Worm (Caenorhabditis elegans): Measurements from ENCODE around the gene K05F1.14.

The K05F1.14 gene

DNA sequence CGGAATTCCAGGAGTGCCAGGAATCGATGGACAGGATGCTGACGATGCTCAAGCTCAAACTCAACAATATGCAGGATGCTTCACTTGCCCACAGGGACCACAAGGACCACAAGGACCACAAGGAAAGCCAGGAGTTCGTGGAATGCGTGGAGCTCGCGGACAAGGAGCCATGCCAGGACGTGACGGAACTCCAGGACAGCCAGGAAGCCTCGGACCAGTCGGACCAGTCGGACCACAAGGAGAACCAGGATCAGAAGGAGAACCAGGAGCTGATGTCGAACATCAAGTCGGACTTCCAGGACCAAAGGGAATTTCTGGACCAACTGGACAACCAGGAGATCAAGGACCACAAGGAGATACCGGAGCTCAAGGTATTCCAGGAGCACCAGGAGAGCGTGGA lies 39.0 kb upstream of the K05F1.14 start:
- TF ChIP-seq gmeb-1 (tag; optimal IDR thresholded peaks at IDR 0.05) (no peak), nhr-12 (tag; optimal IDR thresholded peaks at IDR 0.05) (no peak), unc-62 (GFP tag; optimal IDR thresholded peaks at IDR 0.05) (no peak), unc-39 (tag; optimal IDR thresholded peaks at IDR 0.05) (no peak), lin-39 (tag; optimal IDR thresholded peaks at IDR 0.05) (no peak), zag-1 (tag; optimal IDR thresholded peaks at IDR 0.05) (no peak), ZK546.5 (tag; optimal IDR thresholded peaks at IDR 0.05) (no peak), nhr-23 (tag; optimal IDR thresholded peaks at IDR 0.05) (no peak), nhr-11 (tag; optimal IDR thresholded peaks at IDR 0.05) (no peak), mab-5 (tag; optimal IDR thresholded peaks at IDR 0.05) (no peak)

DNA sequence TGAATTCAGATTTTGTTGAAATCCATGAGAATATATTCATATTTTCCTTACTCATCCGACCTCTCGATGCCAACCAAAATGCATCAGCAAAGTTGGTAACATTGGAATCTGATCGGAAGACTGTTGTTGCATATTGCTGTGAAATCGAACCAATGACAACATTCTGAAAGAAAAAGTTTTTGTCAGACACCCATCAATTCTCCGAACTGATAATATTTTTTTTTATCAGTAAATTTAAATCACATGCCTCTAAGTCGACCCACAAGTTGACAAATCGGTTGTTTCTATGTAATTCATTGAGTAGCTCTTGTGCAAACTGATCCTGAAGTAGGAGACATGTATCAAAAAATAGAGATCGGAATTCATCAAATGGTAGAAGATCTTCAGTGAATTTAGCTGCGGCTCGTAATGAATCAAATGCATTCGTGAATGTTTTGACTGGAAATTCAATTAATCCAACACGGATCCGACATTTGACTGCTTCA lies 37.6 kb upstream of the K05F1.14 start, which contains the start of gene col-74:
Gene col-74 (plus strand): TSS at position 435 of the 485 bp plus-strand sequence.
- peak; percentile 47 for TF ChIP-seq fos-1 (tag; optimal IDR thresholded peaks at IDR 0.05)
- no peak for TF ChIP-seq gmeb-1 (tag; optimal IDR thresholded peaks at IDR 0.05)
- no peak for TF ChIP-seq ztf-1 (GFP tag; conservative IDR thresholded peaks at IDR 0.05)

DNA sequence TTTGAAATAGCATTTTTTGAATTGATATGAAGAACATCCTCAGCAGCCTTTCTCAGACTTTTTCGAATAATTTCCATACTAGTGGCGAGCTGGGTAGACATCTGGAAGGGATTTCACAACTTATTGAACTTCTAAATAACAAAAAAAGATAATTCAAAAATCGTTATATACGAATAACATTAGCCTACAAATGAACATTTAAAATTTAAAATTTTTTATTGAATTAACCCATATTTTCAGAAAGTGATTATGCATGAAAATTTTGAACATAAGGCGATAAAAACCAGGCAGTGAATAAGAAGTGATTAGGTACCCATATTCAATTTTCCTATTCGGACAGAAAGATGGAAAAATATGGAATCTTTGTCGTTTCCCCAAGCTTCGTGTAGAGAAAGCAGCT lies 36.1 kb upstream of the K05F1.14 start, which contains the start of gene ZK1248.11:
Gene ZK1248.11 (minus strand): TSS at position 101 of the 400 bp plus-strand sequence.
- TF ChIP-seq blmp-1 (tag; optimal IDR thresholded peaks at IDR 0.05; ENCODE audit: insufficient read depth), result no peak
- no peak for TF ChIP-seq unc-55 (GFP tag; optimal IDR thresholded peaks at IDR 0.05)

DNA sequence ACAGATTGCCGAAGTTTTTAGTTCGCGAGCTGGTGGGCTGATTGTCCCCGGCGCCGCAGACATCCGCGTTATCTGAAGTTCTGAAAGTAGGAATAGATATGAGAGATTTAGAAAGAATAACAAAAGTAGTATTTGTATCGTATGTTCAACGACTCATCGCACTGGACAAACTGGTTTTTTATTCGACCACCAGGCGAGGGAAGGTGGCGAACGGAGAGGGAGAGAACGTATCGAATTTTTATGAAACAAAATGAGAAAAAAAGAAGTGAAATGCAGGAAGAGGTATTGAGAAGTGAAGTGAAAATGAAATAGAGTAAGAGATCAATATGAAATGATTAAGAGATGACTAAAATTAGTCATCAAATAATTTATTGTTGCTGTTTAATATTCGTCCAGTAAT lies 35.0 kb upstream of the K05F1.14 start, which contains the start of gene tbc-2:
Gene tbc-2 (minus strand): TSS at position 80 of the 400 bp plus-strand sequence.
- TF ChIP-seq mbf-1 (tag; optimal IDR thresholded peaks at IDR 0.05) (no peak), sma-3 (GFP tag; optimal IDR thresholded peaks at IDR 0.05) (peak; percentile 8), blmp-1 (tag; optimal IDR thresholded peaks at IDR 0.05; ENCODE audit: insufficient read depth) (peak; percentile 26), C34F6.9 (tag; optimal IDR thresholded peaks at IDR 0.05) (no peak), F13H6.1 (tag; optimal IDR thresholded peaks at IDR 0.05) (no peak), nhr-129 (tag; optimal IDR thresholded peaks at IDR 0.05) (no peak), ama-1 (optimal IDR thresholded peaks at IDR 0.05) (no peak), lin-13 (GFP tag; optimal IDR thresholded peaks at IDR 0.05) (no peak), crh-2 (tag; optimal IDR thresholded peaks at IDR 0.05) (no peak)

DNA sequence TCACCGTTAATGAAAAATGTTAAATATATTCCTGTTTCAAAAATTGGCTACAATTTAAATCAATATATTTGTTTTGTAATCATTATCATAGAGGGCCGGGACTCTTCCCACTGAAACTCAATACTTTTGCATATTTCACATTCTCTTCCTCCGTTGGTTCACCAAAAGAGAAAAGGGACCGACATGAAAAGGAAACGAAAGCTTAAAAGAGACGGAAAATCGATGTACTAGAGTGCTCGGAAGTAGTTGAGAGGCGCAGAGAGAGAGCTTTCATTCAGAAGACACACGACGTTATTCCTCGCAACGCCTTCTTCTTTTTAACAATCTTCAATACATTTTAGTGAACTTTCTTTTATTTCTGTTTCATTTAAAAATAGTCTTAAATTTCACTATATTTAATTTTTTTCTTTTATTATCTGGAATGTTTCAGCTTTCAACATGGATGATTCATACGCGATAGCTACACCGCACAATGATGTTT lies 27.9 kb upstream of the K05F1.14 start, which contains the start of gene ehs-1:
Gene ehs-1 (plus strand): TSS at position 431 of the 481 bp plus-strand sequence.
- peak; percentile 24 for TF ChIP-seq C34F6.9 (tag; optimal IDR thresholded peaks at IDR 0.05)
- no peak for TF ChIP-seq ztf-11 (tag; optimal IDR thresholded peaks at IDR 0.05)
- TF ChIP-seq peb-1 (tag; optimal IDR thresholded peaks at IDR 0.05), result no peak
- TF ChIP-seq blmp-1 (tag; optimal IDR thresholded peaks at IDR 0.05; ENCODE audit: insufficient read depth), result no peak
- TF ChIP-seq mab-5 (tag; optimal IDR thresholded peaks at IDR 0.05), result no peak
- peak; percentile 5 for TF ChIP-seq nhr-129 (tag; optimal IDR thresholded peaks at IDR 0.05)
- TF ChIP-seq lin-11 (tag; optimal IDR thresholded peaks at IDR 0.05), result no peak
- TF ChIP-seq ceh-82 (tag; optimal IDR thresholded peaks at IDR 0.05), result no peak
- no peak for TF ChIP-seq alr-1 (tag; optimal IDR thresholded peaks at IDR 0.05)
- peak; percentile 36 for TF ChIP-seq crh-2 (tag; optimal IDR thresholded peaks at IDR 0.05)
- peak; percentile 40 for TF ChIP-seq unc-55 (GFP tag; optimal IDR thresholded peaks at IDR 0.05)
- TF ChIP-seq lsy-2 (tag; optimal IDR thresholded peaks at IDR 0.05), result peak in 1 of 2 experiments; percentile 31

DNA sequence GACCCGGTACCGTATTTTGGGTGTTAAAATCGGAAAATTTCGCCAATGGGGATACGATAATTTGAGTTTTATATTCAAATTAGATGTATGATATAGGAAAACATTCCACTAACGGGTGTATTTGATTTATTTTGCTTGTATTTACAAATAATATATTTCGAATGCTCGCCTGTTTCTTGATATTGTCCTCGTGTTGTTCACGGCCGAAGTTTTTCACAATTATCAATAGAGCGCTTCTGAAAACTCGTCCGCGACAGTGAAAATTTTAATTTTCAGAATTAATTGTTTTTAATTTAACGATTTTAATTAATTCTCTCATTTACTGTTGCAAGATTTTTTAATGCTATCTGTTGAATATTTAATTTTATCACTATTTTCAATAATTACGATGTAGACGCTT lies 27.3 kb upstream of the K05F1.14 start:
- TF ChIP-seq egl-27 (tag; optimal IDR thresholded peaks at IDR 0.05), result no peak
- no peak for TF ChIP-seq unc-62 (GFP tag; optimal IDR thresholded peaks at IDR 0.05)
- TF ChIP-seq lsy-2 (tag; optimal IDR thresholded peaks at IDR 0.05), result no peak
- TF ChIP-seq R02D3.7 (tag; optimal IDR thresholded peaks at IDR 0.05), result no peak
- TF ChIP-seq F13H6.1 (tag; optimal IDR thresholded peaks at IDR 0.05), result no peak
- no peak for TF ChIP-seq ztf-11 (tag; optimal IDR thresholded peaks at IDR 0.05)
- no peak for TF ChIP-seq ama-1 (optimal IDR thresholded peaks at IDR 0.05)
- TF ChIP-seq alr-1 (tag; optimal IDR thresholded peaks at IDR 0.05), result no peak
- TF ChIP-seq ceh-16 (tag; optimal IDR thresholded peaks at IDR 0.05), result no peak
- TF ChIP-seq ceh-82 (tag; optimal IDR thresholded peaks at IDR 0.05), result no peak
- no peak for TF ChIP-seq C34F6.9 (tag; optimal IDR thresholded peaks at IDR 0.05)
- TF ChIP-seq crh-2 (tag; optimal IDR thresholded peaks at IDR 0.05), result no peak
- TF ChIP-seq sma-3 (GFP tag; optimal IDR thresholded peaks at IDR 0.05), result peak; percentile 16
- no peak for TF ChIP-seq blmp-1 (tag; optimal IDR thresholded peaks at IDR 0.05; ENCODE audit: insufficient read depth)
- no peak for TF ChIP-seq nhr-12 (tag; optimal IDR thresholded peaks at IDR 0.05)
- TF ChIP-seq nhr-237 (tag; optimal IDR thresholded peaks at IDR 0.05), result no peak
- no peak for TF ChIP-seq nhr-129 (tag; optimal IDR thresholded peaks at IDR 0.05)
- no peak for TF ChIP-seq zag-1 (tag; optimal IDR thresholded peaks at IDR 0.05)
- TF ChIP-seq snpc-4 (tag; optimal IDR thresholded peaks at IDR 0.05), result no peak
- no peak for TF ChIP-seq aly-2 (tag; optimal IDR thresholded peaks at IDR 0.05)
- peak; percentile 12 for TF ChIP-seq sma-9 (GFP tag; optimal IDR thresholded peaks at IDR 0.05)
- TF ChIP-seq sma-9 (tag; optimal IDR thresholded peaks at IDR 0.05), result no peak
- TF ChIP-seq nhr-25 (tag; optimal IDR thresholded peaks at IDR 0.05), result no peak
- peak; percentile 71 for TF ChIP-seq unc-55 (GFP tag; optimal IDR thresholded peaks at IDR 0.05)

All from whole organism, L2 larva.